Worm (Caenorhabditis elegans): ENCODE data around the gene cpr-5.

DNA sequence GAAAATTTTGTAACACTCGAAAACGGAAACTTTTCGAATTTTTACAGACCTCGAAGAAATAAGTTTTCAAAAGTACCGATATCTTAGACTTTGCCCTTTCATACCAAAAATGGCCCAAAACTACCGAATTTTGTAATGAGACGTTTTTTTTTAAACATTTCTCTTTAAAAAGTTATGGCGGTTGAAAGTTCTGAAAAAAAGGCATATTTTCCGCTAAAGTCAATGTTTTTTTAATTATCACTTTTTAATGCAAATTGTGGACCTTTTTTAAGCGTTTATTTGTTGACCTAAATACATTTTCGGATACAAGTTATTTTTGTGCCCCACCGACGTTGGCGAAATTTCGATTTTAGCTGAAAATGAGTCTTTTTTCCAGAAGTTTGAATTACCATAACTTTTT, 31.3 kb downstream of the cpr-5 start:
- TF ChIP-seq ama-1 (optimal IDR thresholded peaks at IDR 0.05) (no peak), unc-62 (GFP tag; optimal IDR thresholded peaks at IDR 0.05) (no peak), mep-1 (tag; optimal IDR thresholded peaks at IDR 0.05) (no peak), fkh-10 (GFP tag; optimal IDR thresholded peaks at IDR 0.05) (no peak), ces-1 (GFP tag; optimal IDR thresholded peaks at IDR 0.05) (no peak), nhr-76 (tag; optimal IDR thresholded peaks at IDR 0.05) (no peak)

Data from whole organism, L1 larva.